Worm (Caenorhabditis elegans) whole organism, L3 larva: ENCODE results near the gene idpp-8.

Experiments used
- ZK546.5 ChIP-seq: sonication (generic microtip); optimal IDR thresholded peaks from 2 replicates; lab custom pipeline; 2017; ENCODE audit warnings: missing biosample characterization, missing genetic modification characterization
- aly-2 ChIP-seq: fragments of 150-350 bp; optimal IDR thresholded peaks from 2 replicates; lab custom pipeline; 2014; ENCODE audit warnings: missing biosample characterization, missing genetic modification characterization
- ceh-16 ChIP-seq: sonication (generic microtip); optimal IDR thresholded peaks from 2 replicates; lab custom pipeline; 2017; ENCODE audit warnings: missing biosample characterization, missing genetic modification characterization
- ceh-82 ChIP-seq: fragments of 150-350 bp; optimal IDR thresholded peaks from 2 replicates; lab custom pipeline; 2014; ENCODE audit warnings: missing biosample characterization, missing genetic modification characterization
- ceh-9 ChIP-seq: sonication (generic microtip); optimal IDR thresholded peaks from 2 replicates; lab custom pipeline; 2018; ENCODE audit warnings: missing biosample characterization, missing genetic modification characterization
- egl-27 ChIP-seq: sonication (generic microtip); optimal IDR thresholded peaks from 4 replicates; lab custom pipeline; 2017; ENCODE audit warnings: missing biosample characterization, missing genetic modification reagents, missing genetic modification characterization
- egl-5 ChIP-seq: fragments of 150-350 bp; optimal IDR thresholded peaks from 2 replicates; lab custom pipeline; 2017; ENCODE audit warnings: missing biosample characterization, missing genetic modification reagents, missing genetic modification characterization, inconsistent platforms
- elt-1 ChIP-seq: fragments of 150-350 bp; optimal IDR thresholded peaks from 2 replicates; lab custom pipeline; 2014; ENCODE audit warnings: missing biosample characterization, missing genetic modification characterization
- elt-3 ChIP-seq, 3 experiments: fragments of 150-350 bp in 1 of 3; sonication (generic microtip) in 2 of 3; optimal IDR thresholded peaks; 2 replicates in 2 of 3; 4 replicates in 1 of 3; lab custom pipeline; 2014 to 2017; ENCODE audit warnings: missing biosample characterization in 3 of 3, missing genetic modification characterization in 3 of 3
- eor-1 ChIP-seq, 2 experiments: fragments of 150-350 bp; optimal IDR thresholded peaks; 2 replicates each; lab custom pipeline; 2014 to 2018; ENCODE audit warnings: missing biosample characterization in 2 of 2, missing genetic modification characterization in 2 of 2
- fkh-10 ChIP-seq: sonication (generic microtip); optimal IDR thresholded peaks from 2 replicates; lab custom pipeline; 2017; ENCODE audit warnings: missing biosample characterization, missing genetic modification reagents, missing genetic modification characterization
- fkh-2 ChIP-seq: fragments of 150-350 bp; optimal IDR thresholded peaks from 2 replicates; lab custom pipeline; 2014; ENCODE audit warnings: missing biosample characterization, missing genetic modification reagents, missing genetic modification characterization
- fos-1 ChIP-seq: fragments of 150-350 bp; optimal IDR thresholded peaks from 2 replicates; lab custom pipeline; 2014; ENCODE audit warnings: missing biosample characterization, missing genetic modification characterization
- hmg-11 ChIP-seq: sonication (generic microtip); optimal IDR thresholded peaks from 2 replicates; lab custom pipeline; 2016; ENCODE audit warnings: missing genetic modification characterization, missing compliant biosample characterization
- jun-1 ChIP-seq: fragments of 150-350 bp; optimal IDR thresholded peaks from 2 replicates; lab custom pipeline; 2014; ENCODE audit warnings: missing biosample characterization, missing genetic modification reagents, missing genetic modification characterization
- lin-15B ChIP-seq: fragments of 150-350 bp; optimal IDR thresholded peaks from 2 replicates; lab custom pipeline; 2014; ENCODE audit warnings: missing biosample characterization, missing genetic modification characterization
- lin-39 ChIP-seq: fragments of 150-350 bp; optimal IDR thresholded peaks from 2 replicates; lab custom pipeline; 2018; ENCODE audit warnings: missing biosample characterization, missing genetic modification reagents, missing genetic modification characterization
- lsy-12 ChIP-seq: sonication (generic microtip); optimal IDR thresholded peaks from 2 replicates; lab custom pipeline; 2016; ENCODE audit warnings: mild to moderate bottlenecking, missing genetic modification characterization, missing compliant biosample characterization
- mdl-1 ChIP-seq: fragments of 150-350 bp; optimal IDR thresholded peaks from 2 replicates; lab custom pipeline; 2014; ENCODE audit warnings: missing biosample characterization, missing genetic modification characterization
- nfya-1 ChIP-seq: sonication (generic microtip); optimal IDR thresholded peaks from 2 replicates; lab custom pipeline; 2017; ENCODE audit warnings: missing genetic modification characterization, mild to moderate bottlenecking, missing compliant biosample characterization, antibody characterized with exemption, moderate library complexity; ENCODE audit not compliant: insufficient read depth
- nhr-11 ChIP-seq: fragments of 150-350 bp; optimal IDR thresholded peaks from 2 replicates; lab custom pipeline; 2014; ENCODE audit warnings: missing biosample characterization, missing genetic modification characterization
- nhr-23 ChIP-seq: fragments of 150-350 bp; optimal IDR thresholded peaks from 2 replicates; lab custom pipeline; 2014; ENCODE audit warnings: missing biosample characterization, missing genetic modification reagents, missing genetic modification characterization
- nhr-25 ChIP-seq: sonication (generic microtip); optimal IDR thresholded peaks from 2 replicates; lab custom pipeline; 2017; ENCODE audit warnings: missing biosample characterization, missing genetic modification characterization
- nhr-43 ChIP-seq: sonication (generic microtip); optimal IDR thresholded peaks from 2 replicates; lab custom pipeline; 2016; ENCODE audit warnings: mild to moderate bottlenecking, missing genetic modification characterization, missing compliant biosample characterization; ENCODE audit not compliant: poor library complexity, severe bottlenecking
- nhr-67 ChIP-seq: fragments of 150-350 bp; optimal IDR thresholded peaks from 2 replicates; lab custom pipeline; 2014; ENCODE audit warnings: missing biosample characterization, missing genetic modification characterization
- nhr-76 ChIP-seq: fragments of 150-350 bp; sonication (generic microtip); optimal IDR thresholded peaks from 5 replicates; lab custom pipeline; 2014; ENCODE audit warnings: missing biosample characterization, missing genetic modification characterization
- nhr-77 ChIP-seq: fragments of 150-350 bp; optimal IDR thresholded peaks from 2 replicates; lab custom pipeline; 2014; ENCODE audit warnings: missing biosample characterization, missing genetic modification characterization
- pha-4 ChIP-seq: fragments of 150-350 bp; optimal IDR thresholded peaks from 2 replicates; lab custom pipeline; 2014; ENCODE audit warnings: missing biosample characterization, missing genetic modification reagents, missing genetic modification characterization
- sea-2 ChIP-seq: fragments of 150-350 bp; sonication (generic microtip); optimal IDR thresholded peaks from 4 replicates; lab custom pipeline; 2014; ENCODE audit warnings: missing biosample characterization, missing genetic modification reagents, missing genetic modification characterization
- skn-1 ChIP-seq: fragments of 150-350 bp; optimal IDR thresholded peaks from 2 replicates; lab custom pipeline; 2014; ENCODE audit warnings: missing biosample characterization, missing genetic modification characterization
- snpc-4 ChIP-seq: fragments of 150-350 bp; optimal IDR thresholded peaks from 2 replicates; lab custom pipeline; 2014; ENCODE audit warnings: missing biosample characterization, missing genetic modification characterization
- unc-39 ChIP-seq: sonication (generic microtip); optimal IDR thresholded peaks from 4 replicates; lab custom pipeline; 2017; ENCODE audit warnings: missing biosample characterization, missing genetic modification characterization
- unc-62 ChIP-seq: fragments of 150-350 bp; sonication (generic microtip); optimal IDR thresholded peaks from 4 replicates; lab custom pipeline; 2014; ENCODE audit warnings: missing biosample characterization, missing genetic modification reagents, missing genetic modification characterization
- zag-1 ChIP-seq: fragments of 150-350 bp; optimal IDR thresholded peaks from 2 replicates; lab custom pipeline; 2014; ENCODE audit warnings: missing biosample characterization, missing genetic modification characterization
- ztf-11 ChIP-seq: fragments of 150-350 bp; optimal IDR thresholded peaks from 2 replicates; lab custom pipeline; 2014; ENCODE audit warnings: missing biosample characterization, missing genetic modification characterization

idpp-8 gene

DNA sequence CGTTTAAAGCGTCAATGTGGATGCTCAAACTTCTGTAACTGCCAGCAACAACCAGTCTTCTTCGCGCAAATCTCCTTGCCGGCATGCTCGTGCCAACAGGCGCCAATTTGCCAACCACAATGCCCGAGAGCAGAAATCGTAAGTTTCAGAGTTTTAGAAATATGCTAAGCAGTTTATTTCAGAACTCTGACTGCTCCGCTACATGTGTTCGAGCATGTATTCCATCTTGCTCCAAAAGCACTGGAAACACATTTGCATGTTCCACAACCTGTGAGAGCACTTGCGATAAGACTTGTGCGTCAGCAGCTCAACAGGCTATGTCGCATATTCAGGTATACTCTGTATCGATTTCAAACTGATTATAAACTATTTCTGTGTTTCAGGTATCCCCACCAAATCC is 14.4 kb downstream of the idpp-8 start:
- TF ChIP-seq elt-3 (tag; optimal IDR thresholded peaks at IDR 0.05; lab: Kevin White, UChicago) (no peak), eor-1 (tag; optimal IDR thresholded peaks at IDR 0.05; lab: Kevin White, UChicago) (no peak), fkh-10 (GFP tag; lab: Kevin White, UChicago) (no peak), nhr-77 (tag; lab: Kevin White, UChicago) (no peak), egl-5 (no peak), ZK546.5 (tag; lab: Kevin White, UChicago) (no peak), fos-1 (tag; lab: Kevin White, UChicago) (no peak), pha-4 (tag; lab: Kevin White, UChicago) (no peak), egl-27 (no peak), skn-1 (tag; lab: Kevin White, UChicago) (no peak), ztf-11 (no peak)

DNA sequence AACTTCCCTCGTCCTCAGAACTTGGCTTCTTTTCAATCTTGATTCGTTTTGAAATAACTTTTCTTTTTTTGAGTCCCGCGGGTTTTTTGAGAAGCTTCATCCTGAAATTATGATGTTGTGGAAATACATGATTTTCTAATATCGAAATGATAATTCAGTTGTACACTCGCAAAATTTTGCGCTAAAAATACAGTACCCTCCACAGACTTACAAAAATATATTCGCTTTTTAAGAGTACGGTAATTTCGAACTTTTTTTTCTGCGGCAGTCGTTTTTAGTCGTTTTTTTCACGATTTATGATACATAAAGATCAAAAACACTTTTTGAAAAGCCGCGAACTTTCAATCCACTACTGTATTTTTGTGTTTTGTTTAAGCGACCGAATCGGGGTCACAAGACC is 29.7 kb downstream of the idpp-8 start, which contains the start of gene pro-2:
TSS of gene pro-2 (minus strand) at position 101 of the 400 bp plus-strand sequence.
- no peak for TF ChIP-seq nhr-25 (tag; lab: Kevin White, UChicago)
- no peak for TF ChIP-seq zag-1 (tag; lab: Kevin White, UChicago)
- no peak for TF ChIP-seq ZK546.5 (tag; lab: Kevin White, UChicago)
- TF ChIP-seq nhr-67: no peak
- TF ChIP-seq hmg-11 (tag; lab: Kevin White, UChicago): no peak
- no peak for TF ChIP-seq lsy-12 (tag; lab: Kevin White, UChicago)
- TF ChIP-seq nhr-77 (tag; lab: Kevin White, UChicago): no peak
- TF ChIP-seq nhr-23 (tag; lab: Kevin White, UChicago): no peak
- TF ChIP-seq pha-4 (tag; lab: Kevin White, UChicago): no peak
- no peak for TF ChIP-seq nfya-1
- TF ChIP-seq elt-1 (tag; lab: Kevin White, UChicago): no peak
- TF ChIP-seq fos-1 (tag; lab: Kevin White, UChicago): no peak
- TF ChIP-seq fkh-2 (tag; lab: Kevin White, UChicago): no peak
- TF ChIP-seq lin-39 (tag; lab: Kevin White, UChicago): no peak
- TF ChIP-seq ceh-16 (tag; lab: Kevin White, UChicago): no peak
- no peak for TF ChIP-seq nhr-11 (tag; lab: Kevin White, UChicago)
- TF ChIP-seq mdl-1 (tag; lab: Kevin White, UChicago): no peak
- TF ChIP-seq ceh-9: no peak
- no peak for TF ChIP-seq fkh-10 (GFP tag; lab: Kevin White, UChicago)
- no peak for TF ChIP-seq unc-62 (GFP tag; lab: Kevin White, UChicago)

- TF ChIP-seq nhr-11 (tag; lab: Kevin White, UChicago): no peak
- TF ChIP-seq sea-2 (GFP tag; lab: Kevin White, UChicago): no peak
- no peak for TF ChIP-seq eor-1 (tag; optimal IDR thresholded peaks at IDR 0.05; lab: Kevin White, UChicago)
- no peak for TF ChIP-seq ceh-9
- no peak for TF ChIP-seq ztf-11
- TF ChIP-seq nhr-67: no peak
- TF ChIP-seq ceh-82 (tag; lab: Kevin White, UChicago): no peak
Measured at ce11 chrII:10346075-10346474, 30.7 kb downstream of the idpp-8 start, which contains the start of gene C07E3.10. Gene C07E3.10 (plus strand): TSS chrII:10346375.

DNA sequence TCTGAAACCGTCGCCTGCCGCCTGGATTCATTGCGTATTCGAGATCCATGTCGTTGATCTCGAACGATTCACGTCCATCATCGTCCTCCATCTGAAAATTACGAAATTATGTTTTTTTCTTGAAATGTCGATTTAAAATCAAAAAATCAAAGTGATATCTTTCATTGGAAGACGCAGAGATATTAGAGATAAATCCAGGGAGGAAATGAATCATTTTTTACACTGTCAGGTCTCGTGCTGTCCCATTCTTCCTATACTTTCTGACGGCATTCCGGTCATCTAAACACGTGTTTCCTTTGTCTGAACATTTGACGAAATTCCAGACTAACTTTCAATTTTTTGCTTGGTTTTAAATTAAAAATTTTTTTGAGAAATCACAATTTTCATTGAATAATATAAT is 34.6 kb downstream of the idpp-8 start, which contains the start of gene stip-1:
TSS of gene stip-1 (minus strand) at position 98 of the 400 bp plus-strand sequence.
- TF ChIP-seq lin-15B (tag; lab: Kevin White, UChicago) (no peak), nhr-11 (tag; lab: Kevin White, UChicago) (no peak), ceh-9 (no peak), sea-2 (GFP tag; lab: Kevin White, UChicago) (no peak), aly-2 (no peak), snpc-4 (tag; lab: Kevin White, UChicago) (no peak), nhr-67 (no peak), fos-1 (tag; lab: Kevin White, UChicago) (no peak), jun-1 (tag; lab: Kevin White, UChicago) (no peak), egl-27 (no peak), unc-62 (GFP tag; lab: Kevin White, UChicago) (no peak), nhr-43 (tag; lab: Kevin White, UChicago) (no peak), unc-39 (tag; lab: Kevin White, UChicago) (no peak), eor-1 (tag; optimal IDR thresholded peaks at IDR 0.05; lab: Kevin White, UChicago) (no peak), nhr-76 (tag; lab: Kevin White, UChicago) (no peak), elt-3 (tag; optimal IDR thresholded peaks at IDR 0.05; lab: Kevin White, UChicago) (no peak)
- TF ChIP-seq, all 47 proteins: peak for 0
